Worm (Caenorhabditis elegans): Measurements from ENCODE around the gene set-13.

ce11 chrII:2787031-2787512 is 29.7 kb upstream of the set-13 start, which contains the start of the genes F08D12.12 and srpa-72:
- TF ChIP-seq mdl-1 (tag; optimal IDR thresholded peaks at IDR 0.05) = peak in 1 of 2 experiments; percentile 39
- TF ChIP-seq elt-1 (tag; optimal IDR thresholded peaks at IDR 0.05) = no peak
- no peak for TF ChIP-seq lin-13 (GFP tag; optimal IDR thresholded peaks at IDR 0.05)
- no peak for TF ChIP-seq ceh-82 (tag; optimal IDR thresholded peaks at IDR 0.05)
- TF ChIP-seq ZK546.5 (tag; optimal IDR thresholded peaks at IDR 0.05) = no peak
- no peak for TF ChIP-seq skn-1 (tag; optimal IDR thresholded peaks at IDR 0.05)
- TF ChIP-seq zag-1 (tag; optimal IDR thresholded peaks at IDR 0.05) = no peak
- TF ChIP-seq unc-39 (tag; optimal IDR thresholded peaks at IDR 0.05) = no peak
- TF ChIP-seq fos-1 (tag; optimal IDR thresholded peaks at IDR 0.05) = no peak
- TF ChIP-seq ama-1 (optimal IDR thresholded peaks at IDR 0.05) = no peak
